Worm (Caenorhabditis elegans) whole organism, L2 larva: ENCODE measurements around the gene ift-74.

ENCODE experiments used
- C34F6.9 ChIP-seq: fragments of 150-350 bp; optimal IDR thresholded peaks from 2 replicates; lab custom pipeline; 2014; ENCODE audit warnings: missing biosample characterization, missing genetic modification characterization
- F13H6.1 ChIP-seq: sonication (generic microtip); optimal IDR thresholded peaks from 2 replicates; lab custom pipeline; 2016; ENCODE audit warnings: missing genetic modification characterization, missing compliant biosample characterization
- aly-2 ChIP-seq: fragments of 150-350 bp; optimal IDR thresholded peaks from 2 replicates; lab custom pipeline; 2014; ENCODE audit warnings: missing biosample characterization, missing genetic modification characterization
- ama-1 ChIP-seq: fragments of 150-350 bp; optimal IDR thresholded peaks from 2 replicates; lab custom pipeline; 2018; ENCODE audit warnings: inconsistent platforms
- crh-2 ChIP-seq: sonication (generic microtip); optimal IDR thresholded peaks from 2 replicates; lab custom pipeline; 2017; ENCODE audit warnings: missing biosample characterization, missing genetic modification characterization
- dmd-4 ChIP-seq: sonication (generic microtip); optimal IDR thresholded peaks from 2 replicates; lab custom pipeline; 2017; ENCODE audit warnings: missing biosample characterization, missing genetic modification characterization
- elt-1 ChIP-seq: fragments of 150-350 bp; optimal IDR thresholded peaks from 2 replicates; lab custom pipeline; 2014; ENCODE audit warnings: missing biosample characterization, missing genetic modification characterization
- elt-3 ChIP-seq: sonication (generic microtip); optimal IDR thresholded peaks from 2 replicates; lab custom pipeline; 2017; ENCODE audit warnings: missing biosample characterization, missing genetic modification characterization
- fos-1 ChIP-seq: fragments of 150-350 bp; optimal IDR thresholded peaks from 2 replicates; lab custom pipeline; 2014; ENCODE audit warnings: missing biosample characterization, missing genetic modification characterization
- gmeb-1 ChIP-seq: fragments of 150-350 bp; optimal IDR thresholded peaks from 2 replicates; lab custom pipeline; 2014; ENCODE audit warnings: missing biosample characterization, missing genetic modification characterization
- lin-11 ChIP-seq: fragments of 150-350 bp; sonication (generic microtip); optimal IDR thresholded peaks from 2 replicates; lab custom pipeline; 2014; ENCODE audit warnings: missing biosample characterization, missing genetic modification characterization, inconsistent platforms, mixed read lengths
- lin-13 ChIP-seq: fragments of 150-350 bp; optimal IDR thresholded peaks from 2 replicates; lab custom pipeline; 2014; ENCODE audit warnings: missing biosample characterization, missing genetic modification reagents, missing genetic modification characterization
- lin-39 ChIP-seq: fragments of 150-350 bp; optimal IDR thresholded peaks from 2 replicates; lab custom pipeline; 2014; ENCODE audit warnings: missing biosample characterization, missing genetic modification reagents, missing genetic modification characterization
- lsy-2 ChIP-seq, 2 experiments: fragments of 150-350 bp in 1 of 2; sonication (generic microtip) in 1 of 2; optimal IDR thresholded peaks; 2 replicates each; lab custom pipeline; 2014 to 2017; ENCODE audit warnings: missing biosample characterization in 2 of 2, missing genetic modification characterization in 2 of 2
- mab-5 ChIP-seq: fragments of 150-350 bp; optimal IDR thresholded peaks from 2 replicates; lab custom pipeline; 2014; ENCODE audit warnings: missing biosample characterization, missing genetic modification characterization
- mdl-1 ChIP-seq, 2 experiments: fragments of 150-350 bp in 1 of 2; sonication (generic microtip) in 1 of 2; optimal IDR thresholded peaks; 2 replicates each; lab custom pipeline; 2017; ENCODE audit warnings: missing biosample characterization in 2 of 2, missing genetic modification characterization in 2 of 2
- nhr-10 ChIP-seq: sonication (generic microtip); optimal IDR thresholded peaks from 2 replicates; lab custom pipeline; 2017; ENCODE audit warnings: missing biosample characterization, missing genetic modification characterization
- nhr-11 ChIP-seq: fragments of 150-350 bp; optimal IDR thresholded peaks from 2 replicates; lab custom pipeline; 2014; ENCODE audit warnings: missing biosample characterization, missing genetic modification characterization
- nhr-12 ChIP-seq: fragments of 150-350 bp; optimal IDR thresholded peaks from 2 replicates; lab custom pipeline; 2014; ENCODE audit warnings: missing biosample characterization, missing genetic modification characterization
- nhr-129 ChIP-seq: fragments of 150-350 bp; optimal IDR thresholded peaks from 2 replicates; lab custom pipeline; 2014; ENCODE audit warnings: missing biosample characterization, missing genetic modification characterization
- nhr-23 ChIP-seq: fragments of 150-350 bp; optimal IDR thresholded peaks from 2 replicates; lab custom pipeline; 2014; ENCODE audit warnings: missing biosample characterization, missing genetic modification reagents, missing genetic modification characterization
- nhr-6 ChIP-seq: fragments of 150-350 bp; optimal IDR thresholded peaks from 2 replicates; lab custom pipeline; 2014; ENCODE audit warnings: missing biosample characterization, missing genetic modification characterization
- nhr-77 ChIP-seq: fragments of 150-350 bp; optimal IDR thresholded peaks from 2 replicates; lab custom pipeline; 2014; ENCODE audit warnings: missing biosample characterization, missing genetic modification characterization
- sem-4 ChIP-seq: fragments of 150-350 bp; optimal IDR thresholded peaks from 2 replicates; lab custom pipeline; 2014; ENCODE audit warnings: missing biosample characterization, missing genetic modification reagents, missing genetic modification characterization
- skn-1 ChIP-seq: sonication (generic microtip); optimal IDR thresholded peaks from 2 replicates; lab custom pipeline; 2017; ENCODE audit warnings: missing biosample characterization, missing genetic modification characterization
- sma-3 ChIP-seq: sonication (generic microtip); optimal IDR thresholded peaks from 2 replicates; lab custom pipeline; 2016; ENCODE audit warnings: missing genetic modification reagents, missing genetic modification characterization, missing compliant biosample characterization
- sma-9 ChIP-seq, 2 experiments: fragments of 150-350 bp in 1 of 2; sonication (generic microtip) in 1 of 2; optimal IDR thresholded peaks; 2 replicates each; lab custom pipeline; 2014 to 2016; ENCODE audit warnings: missing genetic modification characterization in 2 of 2, mild to moderate bottlenecking in 1 of 2, missing biosample characterization in 1 of 2, missing compliant biosample characterization in 1 of 2, missing genetic modification reagents in 1 of 2, moderate library complexity in 1 of 2
- unc-39 ChIP-seq: fragments of 150-350 bp; optimal IDR thresholded peaks from 2 replicates; lab custom pipeline; 2014; ENCODE audit warnings: missing biosample characterization, missing genetic modification characterization
- unc-55 ChIP-seq: fragments of 150-350 bp; sonication (generic microtip); optimal IDR thresholded peaks from 3 replicates; lab custom pipeline; 2014; ENCODE audit warnings: missing biosample characterization, missing genetic modification reagents, missing genetic modification characterization
- unc-62 ChIP-seq: fragments of 150-350 bp; optimal IDR thresholded peaks from 2 replicates; lab custom pipeline; 2014; ENCODE audit warnings: missing biosample characterization, missing genetic modification reagents, missing genetic modification characterization
- ztf-1 ChIP-seq: fragments of 200-800 bp; sonication (Bioruptor generic); conservative IDR thresholded peaks from 2 replicates; pipeline ENCODE4 v1.3.6; 2022; ENCODE audit warnings: missing genetic modification characterization, missing compliant biosample characterization
- ztf-11 ChIP-seq: sonication (generic microtip); optimal IDR thresholded peaks from 2 replicates; lab custom pipeline; 2017; ENCODE audit warnings: missing biosample characterization, missing genetic modification characterization

Gene ift-74

DNA sequence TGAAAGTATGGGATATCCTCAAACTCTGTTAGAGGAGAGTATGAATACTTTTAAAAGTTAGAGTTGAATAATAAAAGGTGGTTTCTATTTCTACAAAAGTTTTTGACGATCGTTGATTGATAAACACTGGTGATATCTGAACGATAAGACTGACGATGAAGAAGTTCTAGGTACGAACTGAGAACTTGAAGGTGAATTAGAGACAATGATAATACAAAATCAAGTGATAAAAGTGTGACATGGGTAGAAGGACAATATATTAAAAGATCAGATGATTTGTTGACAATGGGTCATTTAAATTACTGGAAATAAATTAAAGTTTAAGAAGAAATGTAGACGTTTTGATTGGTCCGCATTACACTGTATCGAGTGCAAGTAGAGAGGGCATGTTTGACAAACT, 15.6 kb downstream of the ift-74 start, which contains the start of gene C18H9.5:
C18H9.5 (minus strand) TSS at position 179 of the 400 bp plus-strand sequence.
- TF ChIP-seq F13H6.1 (tag; lab: Kevin White, UChicago), result no peak
- no peak for TF ChIP-seq crh-2 (tag; lab: Kevin White, UChicago)
- no peak for TF ChIP-seq sma-3 (GFP tag; lab: Kevin White, UChicago)
- TF ChIP-seq sma-9 (GFP tag; optimal IDR thresholded peaks at IDR 0.05; lab: Kevin White, UChicago), result peak; percentile 52
- no peak for TF ChIP-seq sma-9 (tag; optimal IDR thresholded peaks at IDR 0.05; lab: Kevin White, UChicago)

ce11 chrII:6698784-6699183, 19.0 kb downstream of the ift-74 start, which contains the start of gene C18H9.1:
Gene C18H9.1 (plus strand): TSS chrII:6699084.
- TF ChIP-seq nhr-12 (tag; lab: Kevin White, UChicago) (no peak), nhr-23 (tag; lab: Kevin White, UChicago) (no peak), lin-11 (tag; lab: Kevin White, UChicago) (no peak), unc-55 (GFP tag; lab: Kevin White, UChicago) (no peak), nhr-129 (tag; lab: Kevin White, UChicago) (no peak), nhr-77 (tag; lab: Kevin White, UChicago) (no peak), ama-1 (lab: Kevin White, UChicago) (no peak), elt-3 (no peak), nhr-10 (tag; lab: Kevin White, UChicago) (no peak), mdl-1 (tag; optimal IDR thresholded peaks at IDR 0.05; lab: Kevin White, UChicago) (no peak), aly-2 (tag; lab: Kevin White, UChicago) (no peak), lin-39 (tag; lab: Kevin White, UChicago) (no peak)
- TF ChIP-seq, all 48 proteins: peak for 0

DNA sequence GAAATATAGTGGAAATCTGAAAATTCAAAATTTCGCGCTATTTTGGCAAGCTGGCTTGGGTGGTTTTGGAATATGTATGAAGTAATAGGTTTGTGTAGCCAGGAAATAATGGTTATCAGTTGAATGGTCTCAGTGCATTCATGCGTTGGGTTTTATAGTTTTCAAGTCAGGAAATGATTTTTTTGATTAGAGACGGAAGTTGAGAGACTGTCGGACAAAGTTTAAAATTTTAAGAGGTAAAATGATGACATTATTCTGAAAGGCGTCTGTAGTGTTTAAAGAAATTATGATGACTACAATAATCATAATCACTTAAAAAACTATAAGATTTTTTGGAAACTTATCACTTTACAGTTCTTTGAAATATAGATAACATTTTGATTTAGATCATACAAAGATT, 21.7 kb downstream of the ift-74 start, which contains the start of gene C18H9.6:
C18H9.6 (minus strand) TSS at position 129 of the 400 bp plus-strand sequence.
- peak; percentile 4 for TF ChIP-seq skn-1 (tag; lab: Kevin White, UChicago)
- TF ChIP-seq ztf-1 (GFP tag; lab: Robert Waterston, UW), result no peak
- TF ChIP-seq sma-9 (GFP tag; optimal IDR thresholded peaks at IDR 0.05; lab: Kevin White, UChicago), result peak; percentile 69
- no peak for TF ChIP-seq sma-9 (tag; optimal IDR thresholded peaks at IDR 0.05; lab: Kevin White, UChicago)
- TF ChIP-seq crh-2 (tag; lab: Kevin White, UChicago), result peak; percentile 14
- TF ChIP-seq fos-1 (tag; lab: Kevin White, UChicago), result peak; percentile 85
- no peak for TF ChIP-seq nhr-6 (tag; lab: Kevin White, UChicago)
- TF ChIP-seq sem-4 (tag; lab: Kevin White, UChicago), result no peak
- TF ChIP-seq mab-5 (tag; lab: Kevin White, UChicago), result no peak
- TF ChIP-seq unc-62 (GFP tag; lab: Kevin White, UChicago), result no peak
- TF ChIP-seq elt-1 (tag; lab: Kevin White, UChicago), result no peak
- no peak for TF ChIP-seq nhr-129 (tag; lab: Kevin White, UChicago)
- TF ChIP-seq gmeb-1 (tag; lab: Kevin White, UChicago), result no peak

DNA sequence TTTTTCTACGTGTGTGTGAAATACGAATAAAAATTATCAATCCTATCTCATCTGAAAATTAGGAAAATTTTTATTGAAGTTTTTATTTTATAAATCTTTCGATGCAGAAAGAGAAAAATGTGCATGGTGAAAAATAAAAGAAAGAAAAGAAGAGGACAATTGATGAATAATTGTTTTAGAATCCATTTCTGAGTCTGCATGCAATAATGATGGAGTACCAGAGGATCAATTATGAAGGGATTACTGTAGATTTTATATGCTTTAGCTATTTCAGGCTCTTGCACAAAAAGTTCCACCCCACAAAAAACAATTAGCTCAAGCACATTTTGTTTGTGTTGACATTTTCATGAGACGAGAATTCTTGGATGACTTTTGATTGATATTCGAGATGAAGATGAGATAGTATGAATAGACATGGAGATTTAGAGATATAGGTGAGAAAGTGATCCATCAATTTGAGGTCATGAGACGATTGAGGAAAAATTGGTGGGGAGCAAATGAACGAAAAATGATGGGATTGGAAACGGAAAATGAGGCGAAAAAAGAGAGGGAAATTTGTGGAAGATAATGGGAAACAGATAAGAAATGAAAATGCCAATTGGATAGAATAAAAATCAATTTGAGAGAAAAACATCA, 25.9 kb downstream of the ift-74 start, which contains the start of gene rpy-1:
rpy-1 (minus strand) TSS at position 51 of the 636 bp plus-strand sequence.
- TF ChIP-seq ztf-11, result no peak
- peak; percentile 42 for TF ChIP-seq F13H6.1 (tag; lab: Kevin White, UChicago)
- peak; percentile 66 for TF ChIP-seq nhr-129 (tag; lab: Kevin White, UChicago)
- TF ChIP-seq C34F6.9 (tag; lab: Kevin White, UChicago), result peak; percentile 36
- peak; percentile 59 for TF ChIP-seq mab-5 (tag; lab: Kevin White, UChicago)
- peak; percentile 79 for TF ChIP-seq unc-55 (GFP tag; lab: Kevin White, UChicago)
- TF ChIP-seq lsy-2 (tag; optimal IDR thresholded peaks at IDR 0.05; lab: Kevin White, UChicago), result peak in 1 of 2 experiments; percentile 42
- no peak for TF ChIP-seq lin-13

DNA sequence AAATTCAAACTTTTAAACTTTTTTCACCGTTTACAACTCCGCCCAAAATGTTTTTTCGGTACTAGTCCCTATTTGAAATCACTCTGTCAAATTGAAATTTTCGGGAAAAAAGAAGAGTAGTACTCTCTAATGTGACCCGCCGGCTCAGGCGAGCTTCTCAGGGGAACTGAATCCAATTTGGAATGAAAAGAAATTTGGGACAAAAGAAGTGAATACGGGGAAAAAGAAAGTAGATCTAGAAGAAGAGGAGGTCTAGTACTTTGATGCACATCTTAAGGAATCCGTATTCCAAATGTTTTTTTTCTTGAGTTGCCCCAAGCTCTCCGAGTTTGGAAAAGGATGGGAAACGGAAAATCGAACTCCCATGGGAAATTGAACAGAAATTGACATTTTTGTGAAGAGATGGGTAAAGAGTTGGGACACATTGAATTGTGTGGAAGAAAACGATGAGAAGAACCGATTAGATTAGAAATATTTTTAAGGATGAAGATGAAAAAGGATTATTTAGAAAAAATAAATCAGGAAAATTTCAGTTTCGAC, 26.8 kb downstream of the ift-74 start:
- TF ChIP-seq nhr-23 (tag; lab: Kevin White, UChicago) (no peak), nhr-11 (no peak), sma-9 (GFP tag; optimal IDR thresholded peaks at IDR 0.05; lab: Kevin White, UChicago) (no peak), sma-9 (tag; optimal IDR thresholded peaks at IDR 0.05; lab: Kevin White, UChicago) (no peak), ztf-1 (GFP tag; lab: Robert Waterston, UW) (no peak), dmd-4 (no peak), unc-39 (tag; lab: Kevin White, UChicago) (no peak), nhr-77 (tag; lab: Kevin White, UChicago) (no peak)
